Worm (Caenorhabditis elegans) whole organism, L1 larva: ENCODE measurements around the gene otpl-1.

Source experiments
- ama-1 ChIP-seq: fragments of 150-350 bp; optimal IDR thresholded peaks from 2 replicates; lab custom pipeline; 2014
- ceh-82 ChIP-seq, 3 experiments: fragments of 150-350 bp in 1 of 3; sonication (generic microtip) in 2 of 3; optimal IDR thresholded peaks; 2 replicates each; lab custom pipeline; 2014 to 2017; ENCODE audit warnings: missing biosample characterization in 3 of 3, missing genetic modification characterization in 3 of 3
- egl-13 ChIP-seq: sonication (generic microtip); optimal IDR thresholded peaks from 2 replicates; lab custom pipeline; 2016; ENCODE audit warnings: missing genotype, missing genetic modification reagents, missing genetic modification characterization, missing compliant biosample characterization
- fkh-10 ChIP-seq: sonication (generic microtip); optimal IDR thresholded peaks from 2 replicates; lab custom pipeline; 2017; ENCODE audit warnings: missing biosample characterization, missing genetic modification reagents, missing genetic modification characterization
- isw-1 ChIP-seq: fragments of 200-800 bp; sonication (Bioruptor generic); IDR thresholded peaks from 2 replicates; pipeline ENCODE4 v1.3.6; 2022; ENCODE audit warnings: missing genetic modification characterization, missing compliant biosample characterization
- lin-14 ChIP-seq: fragments of 200-800 bp; sonication (Bioruptor generic); optimal IDR thresholded peaks from 2 replicates; lab custom pipeline; 2018; ENCODE audit warnings: mild to moderate bottlenecking, missing genetic modification characterization, moderate library complexity, missing compliant biosample characterization
- lin-15B ChIP-seq: fragments of 150-350 bp; sonication (generic microtip); optimal IDR thresholded peaks from 3 replicates; lab custom pipeline; 2014; ENCODE audit warnings: missing biosample characterization, missing genetic modification characterization
- nhr-12 ChIP-seq: sonication (generic microtip); optimal IDR thresholded peaks from 2 replicates; lab custom pipeline; 2017; ENCODE audit warnings: missing biosample characterization, missing genetic modification characterization
- nhr-237 ChIP-seq: fragments of 150-350 bp; optimal IDR thresholded peaks from 2 replicates; lab custom pipeline; 2014; ENCODE audit warnings: missing biosample characterization, missing genetic modification characterization
- nhr-77 ChIP-seq: fragments of 150-350 bp; optimal IDR thresholded peaks from 2 replicates; lab custom pipeline; 2014; ENCODE audit warnings: missing biosample characterization, missing genetic modification characterization
- pqm-1 ChIP-seq: sonication (generic microtip); optimal IDR thresholded peaks from 3 replicates; lab custom pipeline; 2017; ENCODE audit warnings: missing biosample characterization, missing genetic modification characterization
- sptf-1 ChIP-seq: fragments of 150-350 bp; optimal IDR thresholded peaks from 2 replicates; lab custom pipeline; 2014; ENCODE audit warnings: missing biosample characterization, missing genetic modification characterization
- sup-37 ChIP-seq: fragments of 200-800 bp; sonication (Bioruptor generic); optimal IDR thresholded peaks from 2 replicates; lab custom pipeline; 2018; ENCODE audit warnings: mild to moderate bottlenecking, missing genetic modification characterization, missing compliant biosample characterization
- unc-62 ChIP-seq: fragments of 150-350 bp; optimal IDR thresholded peaks from 2 replicates; lab custom pipeline; 2014; ENCODE audit warnings: missing biosample characterization, missing genetic modification reagents, missing genetic modification characterization

ce11 chrIV:3520374-3520773, 48.4 kb upstream of the otpl-1 start:
- TF ChIP-seq sptf-1 (tag; lab: Kevin White, UChicago) (no peak), unc-62 (GFP tag; lab: Kevin White, UChicago) (no peak), sup-37 (no peak), fkh-10 (GFP tag; lab: Kevin White, UChicago) (no peak), nhr-237 (no peak), lin-14 (GFP tag; lab: Kevin White, UChicago) (peak; percentile 28), nhr-77 (no peak), nhr-12 (tag; lab: Kevin White, UChicago) (no peak), ama-1 (no peak), egl-13 (tag; lab: Kevin White, UChicago) (no peak), pqm-1 (tag; lab: Kevin White, UChicago) (no peak), isw-1 (GFP tag; lab: Robert Waterston, UW) (no peak), lin-15B (tag; lab: Kevin White, UChicago) (no peak), ceh-82 (tag; optimal IDR thresholded peaks at IDR 0.05; lab: Kevin White, UChicago) (peak; percentile 23 to 66 (median 33))
